Worm (Caenorhabditis elegans): Measurements from ENCODE around the gene ins-17.

DNA sequence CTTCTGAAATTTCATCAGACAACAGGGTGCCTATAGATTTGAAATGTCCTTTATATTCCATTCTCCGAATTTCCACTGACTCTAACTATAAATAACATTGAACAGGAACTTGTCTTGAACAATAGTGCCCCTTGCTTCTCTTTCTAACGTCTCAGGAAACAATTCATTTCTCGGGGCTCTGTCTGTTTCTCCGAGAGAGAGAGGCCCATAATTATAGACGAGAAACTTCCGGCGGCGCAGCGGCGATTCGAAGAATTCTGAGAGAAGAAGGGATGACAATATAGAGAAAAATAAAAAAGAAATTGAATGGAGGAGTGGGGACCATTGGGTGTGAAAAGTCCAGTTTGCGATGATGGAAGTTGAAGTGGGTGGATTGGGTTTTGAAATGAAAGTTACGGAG lies 17.1 kb downstream of the ins-17 start:
- TF ChIP-seq W03F9.2 (tag; optimal IDR thresholded peaks at IDR 0.05) = no peak
- TF ChIP-seq dao-5 (tag; optimal IDR thresholded peaks at IDR 0.05) = no peak
- TF ChIP-seq him-1 (tag; optimal IDR thresholded peaks at IDR 0.05) = no peak
